Fruit fly (Drosophila melanogaster): ENCODE measurements around the gene nrv1.

nrv1 gene

dm6 chr2L:6787029-6787972 is 640 bp upstream of the nrv1 start (continued):
- peak; percentile 95 for TF ChIP-seq CG6854 (GFP tag; optimal IDR thresholded peaks at IDR 0.05)
- TF ChIP-seq HmgZ (tag; optimal IDR thresholded peaks at IDR 0.05), result peak; percentile 91
- TF ChIP-seq CG7556 (GFP tag; optimal IDR thresholded peaks at IDR 0.05), result peak; percentile 99
- peak; percentile 86 for TF ChIP-seq CG32532 (GFP tag; IDR thresholded peaks at IDR 0.05)
- TF ChIP-seq BEAF-32 (GFP tag; optimal IDR thresholded peaks at IDR 0.05), result peak; percentile 18
- peak; percentile 94 for TF ChIP-seq tin (GFP tag; optimal IDR thresholded peaks at IDR 0.05)
- peak; percentile 84 for TF ChIP-seq CG11560 (tag; IDR thresholded peaks at IDR 0.05)
- peak; percentile 25 for TF ChIP-seq CG10959 (GFP tag; IDR thresholded peaks at IDR 0.05)
- TF ChIP-seq vfl (GFP tag; optimal IDR thresholded peaks at IDR 0.05), result peak; percentile 91
- TF ChIP-seq lov (optimal IDR thresholded peaks at IDR 0.05), result no peak
- peak; percentile 28; the same call in 2 of the 3 replicates for TF ChIP-seq lov (GFP tag; IDR thresholded peaks at IDR 0.05)
- peak; percentile 74 for TF ChIP-seq zen (tag; optimal IDR thresholded peaks at IDR 0.05)
- peak; percentile 95 for TF ChIP-seq Dad (GFP tag; optimal IDR thresholded peaks at IDR 0.05)
- peak; percentile 95 for TF ChIP-seq maf-S (GFP tag; optimal IDR thresholded peaks at IDR 0.05)
- TF ChIP-seq ap (GFP tag; IDR thresholded peaks at IDR 0.05), result peak; percentile 67
- peak; percentile 78 for TF ChIP-seq Rx (GFP tag; IDR thresholded peaks at IDR 0.05)
- peak; percentile 78 for TF ChIP-seq Dbx (GFP tag; IDR thresholded peaks at IDR 0.05)
- peak; percentile 85 for TF ChIP-seq zfh1 (GFP tag; IDR thresholded peaks at IDR 0.05)
- TF ChIP-seq CG34422 (GFP tag; IDR thresholded peaks at IDR 0.05), result peak; percentile 83
- TF ChIP-seq Lim3 (GFP tag; IDR thresholded peaks at IDR 0.05), result peak; percentile 69; the same call in 1 of the 2 replicates
- TF ChIP-seq CG6683 (GFP tag; optimal IDR thresholded peaks at IDR 0.05), result peak; percentile 87
- TF ChIP-seq en (GFP tag; optimal IDR thresholded peaks at IDR 0.05), result peak; percentile 96
- TF ChIP-seq ssp (GFP tag; IDR thresholded peaks at IDR 0.05), result peak; percentile 75
- peak; percentile 90 for TF ChIP-seq repo (GFP tag; optimal IDR thresholded peaks at IDR 0.05)
- TF ChIP-seq croc (GFP tag; conservative IDR thresholded peaks at IDR 0.05), result peak; percentile 87
- TF ChIP-seq sqz (GFP tag; optimal IDR thresholded peaks at IDR 0.05), result peak; percentile 88
- TF ChIP-seq CG11456 (GFP tag; IDR thresholded peaks at IDR 0.05), result peak; percentile 85
- TF ChIP-seq CG7839 (tag; optimal IDR thresholded peaks at IDR 0.05), result peak; percentile 98
- peak; percentile 84 for TF ChIP-seq CG31224 (GFP tag; IDR thresholded peaks at IDR 0.05)
- peak; percentile 86 for TF ChIP-seq ERR (GFP tag; optimal IDR thresholded peaks at IDR 0.05)
- TF ChIP-seq CG10654 (GFP tag; optimal IDR thresholded peaks at IDR 0.05), result peak; percentile 95
- TF ChIP-seq Xbp1 (GFP tag; optimal IDR thresholded peaks at IDR 0.05), result peak; percentile 95
- TF ChIP-seq dimm (GFP tag; IDR thresholded peaks at IDR 0.05), result peak; percentile 65; the same call in 1 of the 2 replicates
- TF ChIP-seq nmo (GFP tag; optimal IDR thresholded peaks at IDR 0.05), result peak; percentile 98
- peak; percentile 98 for TF ChIP-seq Sox100B (GFP tag; optimal IDR thresholded peaks at IDR 0.05)
- peak; percentile 86 for TF ChIP-seq wor (GFP tag; IDR thresholded peaks at IDR 0.05)
- TF ChIP-seq seq (GFP tag; IDR thresholded peaks at IDR 0.05), result peak; percentile 89
- peak; percentile 80 for TF ChIP-seq salm (tag; optimal IDR thresholded peaks at IDR 0.05)
- TF ChIP-seq Hr78 (GFP tag; optimal IDR thresholded peaks at IDR 0.05), result peak in 1 of 2 experiments; percentile 96
- TF ChIP-seq fd96Cb (tag; optimal IDR thresholded peaks at IDR 0.05), result peak; percentile 95
- TF ChIP-seq nom (GFP tag; optimal IDR thresholded peaks at IDR 0.05), result peak; percentile 70
- TF ChIP-seq CG7963 (GFP tag; IDR thresholded peaks at IDR 0.05; ENCODE audit: partially characterized antibody), result 0 out of 3 replicates have a peak, but pooled peaks have one; percentile 42
- peak; percentile 74 for TF ChIP-seq gt (GFP tag; IDR thresholded peaks at IDR 0.05)
- TF ChIP-seq CG9932 (GFP tag; IDR thresholded peaks at IDR 0.05), result peak; percentile 84
- TF ChIP-seq Lhr (GFP tag; optimal IDR thresholded peaks at IDR 0.05), result peak; percentile 82
- peak; percentile 81 for TF ChIP-seq CG11093 (GFP tag; IDR thresholded peaks at IDR 0.05)
- peak; percentile 90 for TF ChIP-seq CG9817 (tag; optimal IDR thresholded peaks at IDR 0.05)
- TF ChIP-seq CG10543 (GFP tag; optimal IDR thresholded peaks at IDR 0.05), result peak; percentile 97
- peak; percentile 91 for TF ChIP-seq Rfx (GFP tag; IDR thresholded peaks at IDR 0.05)
